Fruit fly (Drosophila melanogaster): ENCODE measurements around the gene Pmi.

Gene Pmi

DNA sequence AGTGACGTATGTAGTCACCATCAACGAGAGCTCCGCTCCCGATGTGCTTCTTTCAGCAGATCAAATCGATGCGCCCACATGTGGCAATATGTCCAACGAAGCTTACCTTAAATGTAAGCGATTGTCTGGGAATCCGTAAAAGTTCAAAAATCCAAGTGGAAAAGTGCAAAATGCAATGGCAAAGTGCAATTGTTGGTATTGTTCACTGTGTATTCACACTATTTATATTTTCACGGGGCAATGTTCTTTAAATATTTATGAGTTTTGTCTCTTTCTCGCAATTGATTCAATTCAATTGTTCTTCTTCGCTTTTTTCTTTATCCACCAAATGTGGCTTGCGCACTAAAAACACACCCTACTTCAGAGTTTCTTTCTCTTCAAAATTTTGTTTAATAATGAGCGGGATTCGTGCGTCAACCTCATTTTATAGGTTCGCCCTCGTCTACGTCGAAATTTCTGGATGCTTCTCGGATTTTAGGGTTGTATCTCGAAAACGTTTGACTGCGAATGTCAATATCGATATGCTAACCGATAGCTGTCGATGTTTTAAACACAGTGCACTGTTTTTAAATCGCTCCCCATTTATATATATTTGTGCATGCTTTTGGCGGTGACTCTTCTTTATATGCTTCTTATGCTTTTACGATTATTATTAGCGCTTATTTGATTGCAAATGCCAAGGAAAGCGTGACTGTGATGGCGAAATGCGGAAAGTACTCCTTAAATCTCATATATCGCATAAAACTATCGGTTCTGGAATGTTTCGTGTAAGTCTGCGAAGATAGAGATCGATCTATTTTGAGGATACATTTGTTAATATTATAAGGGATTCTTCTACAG lies 27.9 kb upstream of the Pmi start, which contains the start of gene DnaJ-1 (continued):
- TF ChIP-seq Med (GFP tag) = peak; percentile 90
- TF ChIP-seq CG10147 (GFP tag; optimal IDR thresholded peaks at IDR 0.05) = peak; percentile 34
- TF ChIP-seq repo (GFP tag; optimal IDR thresholded peaks at IDR 0.05) = no peak
- TF ChIP-seq NfI (GFP tag; optimal IDR thresholded peaks at IDR 0.05) = no peak
- TF ChIP-seq CG33557 (GFP tag; optimal IDR thresholded peaks at IDR 0.05) = no peak
- TF ChIP-seq CG4730 (GFP tag; IDR thresholded peaks at IDR 0.05) = no peak
- peak; percentile 98 for TF ChIP-seq Doc3 (GFP tag; IDR thresholded peaks at IDR 0.05; ENCODE audit: partially characterized antibody)
- TF ChIP-seq CG15011 (GFP tag; optimal IDR thresholded peaks at IDR 0.05) = peak; percentile 20
- no peak for TF ChIP-seq z (GFP tag; IDR thresholded peaks at IDR 0.05)
- TF ChIP-seq lmd (GFP tag; IDR thresholded peaks at IDR 0.05) = no peak
- TF ChIP-seq CG12659 (GFP tag; optimal IDR thresholded peaks at IDR 0.05) = peak; percentile 70
- TF ChIP-seq Elba2 (GFP tag; optimal IDR thresholded peaks at IDR 0.05) = no peak
- no peak for TF ChIP-seq fd96Cb (tag; optimal IDR thresholded peaks at IDR 0.05)
- TF ChIP-seq kah (GFP tag; optimal IDR thresholded peaks at IDR 0.05) = peak; percentile 53
- peak; percentile 31 for TF ChIP-seq trem (tag; optimal IDR thresholded peaks at IDR 0.05)
- peak; percentile 84 for TF ChIP-seq MESR4 (GFP tag; optimal IDR thresholded peaks at IDR 0.05)
- no peak for TF ChIP-seq slou (GFP tag; optimal IDR thresholded peaks at IDR 0.05)
- no peak for TF ChIP-seq kay (GFP tag; optimal IDR thresholded peaks at IDR 0.05)
- peak; percentile 25; the same call in 1 of the 2 replicates for TF ChIP-seq Adf1 (GFP tag; IDR thresholded peaks at IDR 0.05)
- no peak for TF ChIP-seq CG6654 (GFP tag; optimal IDR thresholded peaks at IDR 0.05)
- no peak for TF ChIP-seq pan (optimal IDR thresholded peaks at IDR 0.05)
- no peak for TF ChIP-seq pan (GFP tag; optimal IDR thresholded peaks at IDR 0.05 in 1 of 2, IDR thresholded peaks at IDR 0.05 in 1 of 2)
- no peak for TF ChIP-seq h (optimal IDR thresholded peaks at IDR 0.05)
- no peak for TF ChIP-seq CG11696 (GFP tag; IDR thresholded peaks at IDR 0.05)
- TF ChIP-seq abd-A (tag; optimal IDR thresholded peaks at IDR 0.05) = peak; percentile 51
- TF ChIP-seq CG3847 (GFP tag; IDR thresholded peaks at IDR 0.05) = no peak
- TF ChIP-seq CG13424 (tag; optimal IDR thresholded peaks at IDR 0.05) = no peak
- TF ChIP-seq CG17829 (tag; optimal IDR thresholded peaks at IDR 0.05) = peak; percentile 53
- peak; percentile 99 for TF ChIP-seq CG16813 (GFP tag; IDR thresholded peaks at IDR 0.05; ENCODE audit: partially characterized antibody)
- peak; percentile 18 for TF ChIP-seq Lhr (GFP tag; optimal IDR thresholded peaks at IDR 0.05)
- peak; percentile 99 for TF ChIP-seq knrl (GFP tag; IDR thresholded peaks at IDR 0.05; ENCODE audit: partially characterized antibody)
- no peak for TF ChIP-seq dan (GFP tag; IDR thresholded peaks at IDR 0.05)
- TF ChIP-seq MBD-R2 (GFP tag; IDR thresholded peaks at IDR 0.05) = no peak; the same call in 1 of the 2 replicates
- peak; percentile 76 for TF ChIP-seq CG17385 (GFP tag; optimal IDR thresholded peaks at IDR 0.05)
- peak; percentile 22 for TF ChIP-seq Mes4 (GFP tag; optimal IDR thresholded peaks at IDR 0.05)
- peak; percentile 30 for TF ChIP-seq CG17359 (tag; optimal IDR thresholded peaks at IDR 0.05)
- peak; percentile 50; the same call in 1 of the 2 replicates for TF ChIP-seq CG6272 (GFP tag; IDR thresholded peaks at IDR 0.05)
- no peak for TF ChIP-seq CG12236 (GFP tag; optimal IDR thresholded peaks at IDR 0.05)
- TF ChIP-seq CG8944 (GFP tag; optimal IDR thresholded peaks at IDR 0.05) = no peak
- peak; percentile 26 for TF ChIP-seq CG3407 (GFP tag; optimal IDR thresholded peaks at IDR 0.05)
- peak; percentile 61 for TF ChIP-seq Hmr (GFP tag; optimal IDR thresholded peaks at IDR 0.05)
- peak; percentile 7; the same call in 1 of the 3 replicates for TF ChIP-seq CG11695 (GFP tag; IDR thresholded peaks at IDR 0.05)
- TF ChIP-seq Atf6 (GFP tag; IDR thresholded peaks at IDR 0.05) = peak; percentile 13; the same call in 1 of the 2 replicates
- TF ChIP-seq hbn (GFP tag; IDR thresholded peaks at IDR 0.05; ENCODE audit: partially characterized antibody) = peak; percentile 98
- TF ChIP-seq CG10321 (GFP tag; IDR thresholded peaks at IDR 0.05) = no peak
- no peak for TF ChIP-seq CG6175 (GFP tag; IDR thresholded peaks at IDR 0.05)
- TF ChIP-seq dmrt99B (tag; optimal IDR thresholded peaks at IDR 0.05) = no peak
- TF ChIP-seq NK7.1 (GFP tag; optimal IDR thresholded peaks at IDR 0.05) = no peak
- no peak for TF ChIP-seq CG1024 (GFP tag; IDR thresholded peaks at IDR 0.05)

All from whole organism, embryonic.